Worm (Caenorhabditis elegans) whole organism, young adult: ENCODE measurements around the gene gtap-2.
A peak's percentile ranks its signal among the peaks of the same experiment; 100 is the strongest.

Experiments used
- B0019.2 ChIP-seq: fragments of 200-800 bp; sonication (Bioruptor generic); conservative IDR thresholded peaks from 2 replicates; pipeline ENCODE4 v1.3.6; 2022; ENCODE audit warnings: missing genetic modification reagents, missing genetic modification characterization, missing compliant biosample characterization
- B0261.1 ChIP-seq: sonication (generic microtip); optimal IDR thresholded peaks from 2 replicates; lab custom pipeline; 2016; ENCODE audit warnings: mild to moderate bottlenecking, missing genetic modification characterization, moderate library complexity, missing compliant biosample characterization
- B0336.3 ChIP-seq: fragments of 200-800 bp; sonication (Bioruptor generic); IDR thresholded peaks from 2 replicates; pipeline ENCODE4 v1.3.6; 2022; ENCODE audit warnings: missing genetic modification characterization, missing compliant biosample characterization
- C17E4.6 ChIP-seq: fragments of 200-800 bp; sonication (Bioruptor generic); IDR thresholded peaks from 2 replicates; pipeline ENCODE4 v1.3.6; 2022; ENCODE audit warnings: missing genetic modification reagents, missing genetic modification characterization, missing compliant biosample characterization
- F10E7.11 ChIP-seq: sonication (generic microtip); optimal IDR thresholded peaks from 2 replicates; lab custom pipeline; 2017; ENCODE audit warnings: mild to moderate bottlenecking, missing genetic modification characterization, moderate library complexity, missing compliant biosample characterization
- F23B12.7 ChIP-seq: sonication (generic microtip); optimal IDR thresholded peaks from 2 replicates; lab custom pipeline; 2017; ENCODE audit warnings: missing genetic modification characterization, mild to moderate bottlenecking, missing compliant biosample characterization, antibody characterized with exemption, moderate library complexity; ENCODE audit not compliant: insufficient read depth
- F39B2.1 ChIP-seq: fragments of 200-800 bp; sonication (Bioruptor generic); IDR thresholded peaks from 2 replicates; pipeline ENCODE4 v1.3.6; 2022; ENCODE audit warnings: missing genetic modification reagents, missing genetic modification characterization, missing compliant biosample characterization
- F52B5.7 ChIP-seq: sonication (generic microtip); optimal IDR thresholded peaks from 2 replicates; lab custom pipeline; 2016; ENCODE audit warnings: mild to moderate bottlenecking, missing genetic modification characterization, missing compliant biosample characterization
- F57C9.4 ChIP-seq: sonication (generic microtip); optimal IDR thresholded peaks from 2 replicates; lab custom pipeline; 2017; ENCODE audit warnings: mild to moderate bottlenecking, missing genetic modification characterization, missing compliant biosample characterization
- K12H6.12 ChIP-seq: fragments of 200-800 bp; sonication (Bioruptor generic); optimal IDR thresholded peaks from 2 replicates; lab custom pipeline; 2018; ENCODE audit warnings: mild to moderate bottlenecking, missing genetic modification characterization, missing compliant biosample characterization
- Y53G8AR.9 ChIP-seq: fragments of 200-800 bp; sonication (Bioruptor generic); conservative IDR thresholded peaks from 2 replicates; pipeline ENCODE4 v1.3.6; 2022; ENCODE audit warnings: missing genetic modification reagents, missing genetic modification characterization, missing compliant biosample characterization
- Y56A3A.18 ChIP-seq: fragments of 200-800 bp; sonication (Bioruptor generic); IDR thresholded peaks from 2 replicates; pipeline ENCODE4 v1.3.6; 2022; ENCODE audit warnings: missing genetic modification reagents, missing genetic modification characterization, missing compliant biosample characterization
- Y79H2A.3 ChIP-seq: fragments of 200-800 bp; sonication (Bioruptor generic); conservative IDR thresholded peaks from 2 replicates; pipeline ENCODE4 v1.3.6; 2022; ENCODE audit warnings: missing genetic modification reagents, missing genetic modification characterization, missing compliant biosample characterization
- Y95B8A.8 ChIP-seq: fragments of 200-800 bp; sonication (Bioruptor generic); IDR thresholded peaks from 2 replicates; pipeline ENCODE4 v1.3.6; 2022; ENCODE audit warnings: missing genetic modification reagents, missing genetic modification characterization, missing compliant biosample characterization
- bed-2 ChIP-seq: fragments of 200-800 bp; sonication (Bioruptor generic); IDR thresholded peaks from 2 replicates; pipeline ENCODE4 v1.3.6; 2022; ENCODE audit warnings: missing genetic modification reagents, missing genetic modification characterization, missing compliant biosample characterization
- ceh-100 ChIP-seq: fragments of 200-800 bp; sonication (Bioruptor generic); IDR thresholded peaks from 2 replicates; pipeline ENCODE4 v1.3.6; 2022; ENCODE audit warnings: missing genetic modification reagents, missing genetic modification characterization, missing compliant biosample characterization
- dox-1 ChIP-seq: fragments of 200-800 bp; sonication (Bioruptor generic); IDR thresholded peaks from 2 replicates; pipeline ENCODE4 v1.3.6; 2022; ENCODE audit warnings: missing genetic modification reagents, missing genetic modification characterization, missing compliant biosample characterization
- dpff-1 ChIP-seq: sonication (generic microtip); optimal IDR thresholded peaks from 2 replicates; lab custom pipeline; 2017; ENCODE audit warnings: mild to moderate bottlenecking, missing genetic modification characterization, missing compliant biosample characterization
- dpl-1 ChIP-seq: fragments of 150-350 bp; optimal IDR thresholded peaks from 2 replicates; lab custom pipeline; 2014; ENCODE audit warnings: missing biosample characterization, missing genetic modification reagents, missing genetic modification characterization
- ekl-4 ChIP-seq: fragments of 200-800 bp; sonication (Bioruptor generic); IDR thresholded peaks from 2 replicates; pipeline ENCODE4 v1.3.6; 2022; ENCODE audit warnings: missing genetic modification reagents, missing genetic modification characterization, missing compliant biosample characterization
- him-1 ChIP-seq: sonication (generic microtip); optimal IDR thresholded peaks from 2 replicates; lab custom pipeline; 2016; ENCODE audit warnings: missing genotype, missing genetic modification reagents, missing genetic modification characterization, missing compliant biosample characterization
- hlh-26 ChIP-seq: fragments of 200-800 bp; sonication (Bioruptor generic); conservative IDR thresholded peaks from 2 replicates; pipeline ENCODE4 v1.3.6; 2022; ENCODE audit warnings: missing genetic modification reagents, missing genetic modification characterization, missing compliant biosample characterization
- hmg-1.2 ChIP-seq: fragments of 200-800 bp; sonication (Bioruptor generic); IDR thresholded peaks from 2 replicates; pipeline ENCODE4 v1.3.6; 2022; ENCODE audit warnings: missing genetic modification reagents, missing genetic modification characterization, missing compliant biosample characterization
- hrde-1 ChIP-seq: sonication (generic microtip); optimal IDR thresholded peaks from 2 replicates; lab custom pipeline; 2016; ENCODE audit warnings: missing genetic modification characterization, mild to moderate bottlenecking, missing compliant biosample characterization, moderate library complexity, missing genotype, missing genetic modification reagents, borderline replicate concordance
- let-526 ChIP-seq: fragments of 200-800 bp; sonication (Bioruptor generic); IDR thresholded peaks from 2 replicates; pipeline ENCODE4 v1.3.6; 2022; ENCODE audit warnings: missing genetic modification reagents, missing genetic modification characterization, missing compliant biosample characterization
- lin-35 ChIP-seq, 3 experiments: fragments of 150-350 bp in 2 of 3; sonication (generic microtip) in 1 of 3; optimal IDR thresholded peaks; 2 replicates each; lab custom pipeline; 2014 to 2018; ENCODE audit warnings: missing biosample characterization in 3 of 3, missing genetic modification characterization in 3 of 3, missing genetic modification reagents in 3 of 3
- lin-40 ChIP-seq: sonication (generic microtip); optimal IDR thresholded peaks from 2 replicates; lab custom pipeline; 2016; ENCODE audit warnings: missing genetic modification characterization, mild to moderate bottlenecking, missing compliant biosample characterization, missing genotype, missing genetic modification reagents
- lin-54 ChIP-seq: fragments of 200-800 bp; sonication (Bioruptor generic); optimal IDR thresholded peaks from 2 replicates; lab custom pipeline; 2018; ENCODE audit warnings: mild to moderate bottlenecking, missing genetic modification characterization, missing compliant biosample characterization
- lir-1 ChIP-seq: fragments of 200-800 bp; sonication (Bioruptor generic); conservative IDR thresholded peaks from 2 replicates; pipeline ENCODE4 v1.3.6; 2022; ENCODE audit warnings: missing genetic modification reagents, missing genetic modification characterization, missing compliant biosample characterization
- lsl-1 ChIP-seq: fragments of 200-800 bp; sonication (Bioruptor generic); optimal IDR thresholded peaks from 2 replicates; lab custom pipeline; 2018; ENCODE audit warnings: mild to moderate bottlenecking, missing genetic modification characterization, moderate library complexity, missing compliant biosample characterization
- madf-8 ChIP-seq: fragments of 200-800 bp; sonication (Bioruptor generic); conservative IDR thresholded peaks from 2 replicates; pipeline ENCODE4 v1.3.6; 2022; ENCODE audit warnings: missing genetic modification reagents, missing genetic modification characterization, missing compliant biosample characterization
- mcd-1 ChIP-seq: fragments of 200-800 bp; sonication (Bioruptor generic); IDR thresholded peaks from 2 replicates; pipeline ENCODE4 v1.3.6; 2022; ENCODE audit warnings: missing genetic modification reagents, missing genetic modification characterization, missing compliant biosample characterization
- nhr-80 ChIP-seq: sonication (generic microtip); optimal IDR thresholded peaks from 2 replicates; lab custom pipeline; 2016; ENCODE audit warnings: missing genetic modification characterization, missing compliant biosample characterization
- nhr-90 ChIP-seq: sonication (generic microtip); optimal IDR thresholded peaks from 2 replicates; lab custom pipeline; 2016; ENCODE audit warnings: missing genotype, mild to moderate bottlenecking, missing genetic modification characterization, missing compliant biosample characterization
- pbrm-1 ChIP-seq: fragments of 200-800 bp; sonication (Bioruptor generic); IDR thresholded peaks from 2 replicates; pipeline ENCODE4 v1.3.6; 2022; ENCODE audit warnings: missing genetic modification reagents, missing genetic modification characterization, missing compliant biosample characterization
- rcor-1 ChIP-seq: fragments of 200-800 bp; sonication (Bioruptor generic); IDR thresholded peaks from 2 replicates; pipeline ENCODE4 v1.3.6; 2022; ENCODE audit warnings: missing genetic modification reagents, missing genetic modification characterization, missing compliant biosample characterization
- snpc-1.1 ChIP-seq: sonication (generic microtip); optimal IDR thresholded peaks from 2 replicates; lab custom pipeline; 2017; ENCODE audit warnings: missing genetic modification characterization, mild to moderate bottlenecking, missing compliant biosample characterization, antibody characterized with exemption, moderate library complexity, missing genotype, missing genetic modification reagents; ENCODE audit not compliant: insufficient read depth
- somi-1 ChIP-seq: fragments of 200-800 bp; sonication (Bioruptor generic); optimal IDR thresholded peaks from 2 replicates; lab custom pipeline; 2018; ENCODE audit warnings: mild to moderate bottlenecking, missing genetic modification characterization, missing compliant biosample characterization
- tbx-9 ChIP-seq: sonication (generic microtip); optimal IDR thresholded peaks from 2 replicates; lab custom pipeline; 2016; ENCODE audit warnings: borderline replicate concordance, missing genetic modification characterization, inconsistent platforms, missing compliant biosample characterization
- unc-130 ChIP-seq: sonication (generic microtip); optimal IDR thresholded peaks from 2 replicates; lab custom pipeline; 2016; ENCODE audit warnings: missing genetic modification reagents, missing genetic modification characterization, missing compliant biosample characterization
- zim-3 ChIP-seq: sonication (generic microtip); optimal IDR thresholded peaks from 2 replicates; lab custom pipeline; 2017; ENCODE audit warnings: mild to moderate bottlenecking, missing genetic modification characterization, moderate library complexity, missing compliant biosample characterization
- ztf-25 ChIP-seq: fragments of 200-800 bp; sonication (Bioruptor generic); IDR thresholded peaks from 2 replicates; pipeline ENCODE4 v1.3.6; 2022; ENCODE audit warnings: missing genetic modification reagents, missing genetic modification characterization, missing compliant biosample characterization
- ztf-6 ChIP-seq: fragments of 200-800 bp; sonication (Bioruptor generic); IDR thresholded peaks from 2 replicates; pipeline ENCODE4 v1.3.6; 2022; ENCODE audit warnings: missing genetic modification reagents, missing genetic modification characterization, missing compliant biosample characterization

gtap-2 gene

DNA sequence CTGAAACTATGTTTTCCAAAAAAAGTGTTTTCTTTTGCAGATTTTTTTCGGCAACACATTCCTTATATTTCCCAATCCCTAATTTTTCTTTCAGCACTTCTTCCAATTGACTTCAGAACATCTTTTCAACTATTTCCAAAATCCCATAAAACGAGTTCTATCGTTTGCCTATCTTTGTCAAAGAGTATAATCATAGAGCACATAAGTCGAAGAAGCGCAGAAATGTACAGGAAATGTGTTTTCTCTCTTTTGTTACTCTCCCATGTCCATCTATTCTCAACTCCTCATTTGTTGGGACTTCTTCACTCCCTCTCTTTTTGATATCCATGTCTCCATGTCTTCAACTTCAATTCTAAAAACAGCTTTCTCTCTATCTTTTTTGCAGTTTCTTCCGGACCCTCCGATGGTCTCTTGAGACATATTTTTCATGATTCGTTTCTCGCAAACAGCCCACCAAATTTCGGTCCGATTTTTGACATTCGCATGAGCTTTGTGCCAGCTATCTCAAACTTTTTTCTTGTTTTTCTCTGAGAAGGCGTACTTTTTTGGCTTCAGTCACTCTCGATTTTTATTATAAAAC, 51.9 kb downstream of the gtap-2 start, which contains the start of gene twk-48:
TSS of gene twk-48 (plus strand) at position 530 of the 580 bp plus-strand sequence.
- TF ChIP-seq hmg-1.2 (GFP tag; lab: Robert Waterston, UW), result 0 out of 2 replicates have a peak, but pooled peaks have one; percentile 10
- no peak for TF ChIP-seq madf-8
- no peak for TF ChIP-seq unc-130 (GFP tag; lab: Kevin White, UChicago)

DNA sequence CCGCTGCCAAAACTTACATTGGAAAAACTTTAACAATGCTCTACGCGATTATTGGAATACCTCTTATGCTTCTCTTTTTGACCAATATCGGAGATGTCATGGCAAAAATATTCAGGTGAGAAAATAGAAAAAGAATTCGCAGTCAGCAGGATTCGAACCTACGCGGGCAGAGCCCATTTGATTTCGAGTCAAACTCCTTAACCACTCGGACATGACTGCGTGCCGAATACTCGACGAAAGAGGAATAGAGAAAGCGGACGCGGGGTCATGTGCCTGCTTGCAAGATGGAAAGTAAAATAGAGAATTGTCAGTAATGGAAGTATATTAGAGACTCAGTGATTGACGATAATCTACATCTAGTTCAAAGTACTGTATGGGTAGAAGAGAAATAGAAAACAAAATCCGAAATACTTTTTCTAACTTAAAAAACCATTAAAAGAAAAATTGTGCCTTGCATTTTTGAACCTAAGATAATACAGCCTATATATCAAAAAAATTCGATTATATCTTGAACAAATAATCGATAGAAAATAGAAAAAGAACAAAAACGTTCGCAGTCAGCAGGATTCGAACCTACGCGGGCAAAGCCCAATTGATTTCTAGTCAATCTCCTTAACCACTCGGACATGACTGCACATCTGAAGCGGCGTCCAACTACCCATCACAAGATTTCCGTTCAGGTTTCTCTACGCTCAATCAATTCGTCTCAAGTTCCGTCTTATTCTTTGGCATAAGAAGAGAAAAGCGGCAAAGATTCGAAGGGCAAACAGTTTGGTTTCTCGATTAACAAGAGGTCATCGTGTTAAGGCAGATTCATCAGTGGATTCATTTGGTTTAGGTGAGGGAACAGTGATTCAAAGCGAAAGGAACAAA, 53.4 kb downstream of the gtap-2 start:
- peak; percentile 78 for TF ChIP-seq Y53G8AR.9 (GFP tag; lab: Robert Waterston, UW)
- no peak for TF ChIP-seq F23B12.7
- TF ChIP-seq Y79H2A.3 (GFP tag; lab: Robert Waterston, UW), result no peak
- TF ChIP-seq dpl-1 (GFP tag; lab: Kevin White, UChicago), result no peak
- peak; percentile 79 for TF ChIP-seq B0336.3 (GFP tag; lab: Robert Waterston, UW)
- TF ChIP-seq lin-35 (GFP tag; optimal IDR thresholded peaks at IDR 0.05; lab: Kevin White, UChicago), result peak in 1 of 3 experiments; percentile 67
- peak; percentile 80 for TF ChIP-seq zim-3 (tag; lab: Kevin White, UChicago)
- TF ChIP-seq dpff-1 (tag; lab: Kevin White, UChicago), result no peak
- peak; percentile 51 for TF ChIP-seq unc-130 (GFP tag; lab: Kevin White, UChicago)
- TF ChIP-seq lsl-1 (GFP tag; lab: Kevin White, UChicago), result peak; percentile 54
- peak; percentile 14 for TF ChIP-seq hrde-1 (tag; lab: Kevin White, UChicago)
- no peak for TF ChIP-seq B0019.2 (GFP tag; lab: Robert Waterston, UW)
- TF ChIP-seq somi-1 (GFP tag; lab: Kevin White, UChicago), result peak; percentile 38
- no peak for TF ChIP-seq F57C9.4 (tag; lab: Kevin White, UChicago)
- TF ChIP-seq C17E4.6, result no peak
- no peak for TF ChIP-seq lir-1 (GFP tag; lab: Robert Waterston, UW)
- TF ChIP-seq Y56A3A.18 (GFP tag; lab: Robert Waterston, UW), result peak; percentile 71; the same call in 1 of the 2 replicates
- peak; percentile 67 for TF ChIP-seq lin-54
- TF ChIP-seq lin-40 (tag; lab: Kevin White, UChicago), result peak; percentile 64
- peak; percentile 55 for TF ChIP-seq F10E7.11 (tag; lab: Kevin White, UChicago)
- TF ChIP-seq F52B5.7 (tag; lab: Kevin White, UChicago), result peak; percentile 76
- no peak for TF ChIP-seq hlh-26
- peak; percentile 68; the same call in 1 of the 2 replicates for TF ChIP-seq let-526 (GFP tag; lab: Robert Waterston, UW)
- no peak for TF ChIP-seq snpc-1.1 (tag; lab: Kevin White, UChicago)
- no peak for TF ChIP-seq bed-2 (GFP tag; lab: Robert Waterston, UW)
- peak; percentile 72 for TF ChIP-seq mcd-1 (GFP tag; lab: Robert Waterston, UW)
- TF ChIP-seq ztf-25 (GFP tag; lab: Robert Waterston, UW), result peak; percentile 85
- peak; percentile 81; the same call in 1 of the 2 replicates for TF ChIP-seq Y95B8A.8
- peak; percentile 81 for TF ChIP-seq rcor-1
- TF ChIP-seq nhr-90 (tag; lab: Kevin White, UChicago), result peak; percentile 78
- TF ChIP-seq nhr-80 (tag; lab: Kevin White, UChicago), result peak; percentile 25
- peak; percentile 52; the same call in 1 of the 2 replicates for TF ChIP-seq ceh-100
- peak; percentile 40 for TF ChIP-seq K12H6.12
- TF ChIP-seq pbrm-1 (GFP tag; lab: Robert Waterston, UW), result peak; percentile 54; the same call in 1 of the 2 replicates
- no peak for TF ChIP-seq tbx-9
- TF ChIP-seq him-1 (tag; lab: Kevin White, UChicago), result peak; percentile 58
- TF ChIP-seq ztf-6, result no peak
- peak; percentile 61 for TF ChIP-seq ekl-4
- 0 out of 2 replicates have a peak, but pooled peaks have one; percentile 29 for TF ChIP-seq F39B2.1 (GFP tag; lab: Robert Waterston, UW)
- TF ChIP-seq B0261.1 (tag; lab: Kevin White, UChicago), result peak; percentile 94
- peak; percentile 72 for TF ChIP-seq dox-1 (GFP tag; lab: Robert Waterston, UW)
